Worm (Caenorhabditis elegans): Measurements from ENCODE around the gene sur-7.
A peak's percentile ranks its signal among the peaks of the same experiment; 100 is the strongest.

sur-7 gene

DNA sequence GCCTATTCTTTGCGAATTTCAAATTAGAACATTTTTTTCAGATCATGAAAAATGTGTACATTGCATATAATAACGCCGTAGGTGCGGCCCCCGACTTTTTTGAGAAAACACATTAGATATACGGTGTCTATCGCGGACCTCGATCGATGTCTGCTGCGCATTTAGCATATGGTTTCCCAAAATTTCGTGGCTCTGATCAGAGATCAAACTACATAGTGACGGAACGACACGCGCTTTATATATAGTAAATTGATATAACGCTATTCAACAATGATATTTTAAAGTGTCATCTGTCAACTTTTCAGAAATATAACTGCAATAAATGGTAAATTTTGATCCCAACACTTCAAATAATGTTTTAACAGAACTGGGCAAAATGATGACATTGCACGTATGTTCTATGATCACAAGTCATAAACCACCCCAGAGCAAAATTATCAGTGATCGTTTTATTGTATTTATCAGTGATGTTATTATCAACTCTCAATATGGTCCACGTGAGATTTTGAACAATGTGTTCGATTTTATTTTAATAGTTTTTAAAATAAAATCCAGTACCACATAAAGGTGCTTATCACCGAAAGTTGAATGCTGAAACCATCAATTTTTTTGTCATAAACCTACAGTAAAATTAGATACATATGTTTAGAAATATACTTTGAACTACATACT, 30.0 kb upstream of the sur-7 start:
- TF ChIP-seq W03F9.2 (tag; optimal IDR thresholded peaks at IDR 0.05) (peak; percentile 5), him-1 (tag; optimal IDR thresholded peaks at IDR 0.05) (no peak), dao-5 (tag; optimal IDR thresholded peaks at IDR 0.05) (no peak)

DNA sequence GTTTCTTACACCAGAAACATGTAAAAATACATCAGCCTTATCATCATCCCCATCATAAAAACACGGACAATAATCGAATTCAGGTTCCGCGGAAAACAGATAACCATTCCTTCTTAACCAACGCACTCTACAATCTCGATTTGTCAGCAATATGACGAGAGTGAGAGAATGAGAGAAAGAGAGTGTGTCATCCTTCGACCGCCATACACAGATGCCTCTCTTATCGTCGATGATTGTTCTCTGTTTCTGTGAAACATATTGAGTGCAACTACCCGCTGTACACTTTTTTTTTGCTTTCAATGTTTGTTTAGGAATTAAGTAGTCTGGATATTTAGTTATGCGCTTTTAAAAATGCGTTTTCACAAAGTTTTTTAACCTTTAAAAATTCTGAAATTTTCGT, 27.4 kb upstream of the sur-7 start:
- TF ChIP-seq him-1 (tag; optimal IDR thresholded peaks at IDR 0.05) = no peak
- no peak for TF ChIP-seq dao-5 (tag; optimal IDR thresholded peaks at IDR 0.05)
- no peak for TF ChIP-seq W03F9.2 (tag; optimal IDR thresholded peaks at IDR 0.05)

DNA sequence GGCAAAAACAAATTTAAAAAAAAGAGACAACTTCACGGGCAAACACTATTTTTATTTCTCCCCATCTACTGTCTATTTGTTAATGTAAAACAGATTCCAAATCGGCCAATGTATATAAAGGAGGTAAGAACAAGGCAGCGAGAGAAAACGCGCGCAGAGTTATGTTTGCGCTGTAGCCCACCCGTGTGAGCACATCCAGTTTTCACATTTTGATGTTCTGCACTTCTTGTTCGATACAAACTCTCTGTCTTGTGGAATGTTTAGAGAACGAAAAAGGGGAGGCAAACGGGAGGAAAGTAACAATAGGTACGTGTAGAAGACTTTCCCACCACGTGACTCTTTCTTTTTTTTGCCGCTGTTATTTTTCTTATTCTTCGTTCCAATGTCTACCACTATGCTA, 23.9 kb upstream of the sur-7 start:
- TF ChIP-seq dao-5 (tag; optimal IDR thresholded peaks at IDR 0.05) = no peak
- no peak for TF ChIP-seq W03F9.2 (tag; optimal IDR thresholded peaks at IDR 0.05)
- no peak for TF ChIP-seq him-1 (tag; optimal IDR thresholded peaks at IDR 0.05)

DNA sequence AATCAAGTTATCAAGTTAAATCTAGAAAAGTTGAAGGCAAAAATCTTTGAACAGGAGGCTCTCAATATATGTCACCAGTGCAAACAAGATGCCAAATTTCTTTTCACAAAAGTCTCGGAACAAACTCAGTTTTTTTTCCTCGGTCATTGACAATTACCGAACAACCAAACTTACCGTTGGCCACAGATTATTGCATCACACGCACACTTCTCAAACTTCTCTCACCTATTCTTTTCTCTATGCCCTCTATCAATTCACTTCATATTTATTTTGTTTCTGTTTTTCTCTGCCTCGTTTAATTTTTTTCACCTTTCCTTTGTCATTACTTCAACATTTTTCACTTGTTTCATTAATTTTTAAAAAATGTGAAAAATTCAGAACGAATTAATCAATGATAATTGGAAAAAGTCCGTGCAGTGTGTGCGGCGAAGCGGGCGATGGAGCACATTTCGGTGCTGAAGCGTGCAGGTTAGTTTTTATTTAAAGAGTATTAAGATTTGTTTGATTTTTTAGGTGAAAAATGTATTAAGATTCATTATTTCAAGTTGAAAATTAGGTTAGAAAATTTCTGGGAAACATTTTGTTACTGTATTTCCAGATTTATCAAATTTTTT, 21.7 kb upstream of the sur-7 start, which contains the start of gene nhr-28:
nhr-28 (plus strand) TSS at position 379 of the 614 bp plus-strand sequence.
- TF ChIP-seq dao-5 (tag; optimal IDR thresholded peaks at IDR 0.05) (no peak), him-1 (tag; optimal IDR thresholded peaks at IDR 0.05) (no peak), W03F9.2 (tag; optimal IDR thresholded peaks at IDR 0.05) (no peak)

DNA sequence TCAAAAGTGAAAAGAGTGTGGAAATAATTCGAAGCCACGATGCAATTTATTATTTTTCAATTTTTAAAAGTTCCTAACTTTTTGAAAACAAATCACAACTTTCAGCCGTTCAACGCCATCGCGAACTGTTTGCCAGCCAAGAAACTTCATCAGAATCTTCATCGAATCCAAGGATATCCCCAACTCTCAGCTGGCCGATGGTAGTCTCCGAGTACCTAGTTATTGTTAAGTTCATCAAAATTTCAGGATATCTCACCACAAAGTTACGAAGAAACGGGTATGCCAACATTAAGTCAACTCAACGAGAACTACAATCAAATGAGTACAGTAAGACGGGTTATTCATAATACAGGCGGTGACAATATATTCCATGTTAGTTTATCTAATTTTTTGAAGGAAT, 20.0 kb upstream of the sur-7 start:
- TF ChIP-seq him-1 (tag; optimal IDR thresholded peaks at IDR 0.05) = no peak
- no peak for TF ChIP-seq W03F9.2 (tag; optimal IDR thresholded peaks at IDR 0.05)
- no peak for TF ChIP-seq dao-5 (tag; optimal IDR thresholded peaks at IDR 0.05)

DNA sequence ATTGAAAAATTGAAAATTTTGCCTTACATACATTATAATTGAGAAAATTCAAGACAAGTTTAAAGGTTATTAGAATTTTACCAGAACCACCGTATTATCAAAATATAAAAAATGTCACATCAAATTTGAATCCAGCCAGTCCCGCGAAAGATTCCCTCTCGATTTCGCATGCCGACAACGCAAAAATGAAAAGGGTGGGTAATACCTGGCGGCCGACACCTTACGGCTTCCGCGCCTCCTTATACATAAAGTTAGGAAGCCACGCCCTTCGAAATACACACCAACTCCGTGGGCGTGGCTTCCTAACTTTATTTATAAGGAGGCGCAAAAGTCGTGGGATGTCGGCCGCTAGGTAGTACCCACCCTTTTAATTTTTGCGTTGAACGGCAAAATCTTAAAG, 18.9 kb upstream of the sur-7 start:
- TF ChIP-seq W03F9.2 (tag; optimal IDR thresholded peaks at IDR 0.05) (no peak), him-1 (tag; optimal IDR thresholded peaks at IDR 0.05) (no peak), dao-5 (tag; optimal IDR thresholded peaks at IDR 0.05) (no peak)

DNA sequence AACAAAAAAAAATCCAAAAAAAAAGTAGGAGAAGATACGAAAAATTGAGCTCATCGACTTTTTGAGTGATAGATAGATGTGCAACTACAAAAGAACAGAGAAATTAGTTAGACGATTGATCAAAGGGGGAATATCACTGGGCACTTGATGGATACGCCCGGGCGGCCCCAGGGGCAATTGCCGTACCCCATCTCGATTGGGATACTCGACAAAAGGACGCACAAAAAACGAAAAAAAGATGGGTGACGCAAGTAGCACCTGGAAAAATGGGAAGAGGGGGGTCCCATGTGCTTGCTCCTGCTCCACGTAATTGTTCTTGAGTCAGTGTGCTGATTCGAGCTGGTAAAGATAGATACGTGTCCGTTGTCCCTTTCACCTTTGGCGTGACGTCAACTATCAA, 15.4 kb upstream of the sur-7 start:
- TF ChIP-seq him-1 (tag; optimal IDR thresholded peaks at IDR 0.05) = no peak

DNA sequence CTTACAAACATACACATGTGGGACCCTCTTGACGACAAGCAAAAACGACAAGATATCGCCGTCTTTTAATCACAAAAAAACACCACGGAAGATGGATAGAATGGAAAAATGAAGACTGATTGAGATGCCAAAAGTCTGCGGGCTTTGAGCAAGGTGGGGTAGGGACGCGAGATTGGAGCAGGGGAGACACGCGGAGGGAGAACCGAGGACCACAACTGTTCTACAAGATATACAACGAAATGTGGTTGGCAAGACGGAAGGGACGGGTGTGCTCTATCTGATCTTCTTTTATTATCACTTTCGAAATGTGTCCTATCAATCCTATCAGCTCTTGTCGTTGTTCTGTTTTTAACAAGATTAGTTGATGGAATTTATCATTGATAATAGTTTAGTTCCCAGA, 12.8 kb upstream of the sur-7 start:
- TF ChIP-seq W03F9.2 (tag; optimal IDR thresholded peaks at IDR 0.05) (no peak), him-1 (tag; optimal IDR thresholded peaks at IDR 0.05) (no peak), dao-5 (tag; optimal IDR thresholded peaks at IDR 0.05) (no peak)

DNA sequence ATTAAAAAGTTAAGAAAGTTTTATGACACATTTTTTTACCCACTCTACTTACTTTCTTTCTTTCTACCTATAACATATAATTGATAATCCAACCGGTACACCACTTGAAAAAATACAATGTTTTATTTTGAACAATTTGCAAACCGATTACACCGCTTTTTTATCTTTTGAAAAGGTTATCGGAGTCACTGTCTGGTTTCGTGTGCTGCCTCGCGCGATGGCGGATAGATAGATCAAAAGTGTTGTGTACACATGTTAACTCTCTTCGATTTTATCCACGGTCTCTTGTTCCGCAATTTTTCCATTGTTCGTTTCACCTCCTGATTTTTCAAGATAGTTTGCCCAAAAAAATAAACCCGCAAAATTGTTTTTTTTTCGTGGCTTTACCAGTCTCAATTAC, 9.9 kb upstream of the sur-7 start:
- no peak for TF ChIP-seq W03F9.2 (tag; optimal IDR thresholded peaks at IDR 0.05)
- no peak for TF ChIP-seq dao-5 (tag; optimal IDR thresholded peaks at IDR 0.05)
- no peak for TF ChIP-seq him-1 (tag; optimal IDR thresholded peaks at IDR 0.05)

DNA sequence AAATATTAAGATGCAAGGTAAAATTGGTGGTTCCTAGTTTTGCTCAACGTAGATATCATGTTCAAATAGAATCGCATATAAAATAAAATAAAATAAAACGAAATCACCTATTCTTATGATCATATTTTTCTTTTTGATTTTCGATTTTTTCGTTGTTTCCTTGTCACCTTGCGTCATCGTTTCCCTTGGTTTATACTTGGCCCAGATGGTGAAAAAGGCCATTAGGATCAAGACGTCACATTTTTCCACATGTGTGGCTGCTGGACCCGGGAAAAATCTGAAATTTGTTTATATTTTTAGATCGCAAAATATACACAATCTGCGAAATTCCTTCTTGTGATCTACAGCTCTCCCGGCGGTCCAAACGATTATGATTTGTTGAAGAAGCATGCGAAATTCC, 9.4 kb upstream of the sur-7 start, which contains the start of gene ace-1:
ace-1 (plus strand) TSS at position 301 of the 400 bp plus-strand sequence.
- TF ChIP-seq him-1 (tag; optimal IDR thresholded peaks at IDR 0.05) (no peak), dao-5 (tag; optimal IDR thresholded peaks at IDR 0.05) (no peak), W03F9.2 (tag; optimal IDR thresholded peaks at IDR 0.05) (no peak)

DNA sequence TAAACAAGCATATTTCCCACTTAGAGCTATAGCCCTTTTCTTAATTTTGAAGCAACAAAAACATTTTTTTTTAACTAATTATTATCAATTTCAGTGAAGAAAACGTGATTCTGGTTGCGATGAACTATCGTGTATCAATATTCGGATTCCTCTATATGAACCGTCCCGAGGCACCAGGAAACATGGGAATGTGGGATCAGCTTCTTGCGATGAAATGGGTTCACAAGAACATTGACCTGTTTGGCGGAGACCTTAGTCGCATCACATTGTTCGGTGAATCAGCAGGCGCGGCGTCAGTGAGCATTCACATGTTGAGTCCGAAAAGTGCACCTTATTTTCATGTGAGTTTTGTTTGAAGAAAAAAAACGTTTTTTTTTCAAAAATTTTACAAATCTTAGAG, 7.4 kb upstream of the sur-7 start:
- TF ChIP-seq him-1 (tag; optimal IDR thresholded peaks at IDR 0.05) (no peak), dao-5 (tag; optimal IDR thresholded peaks at IDR 0.05) (no peak), W03F9.2 (tag; optimal IDR thresholded peaks at IDR 0.05) (no peak)

DNA sequence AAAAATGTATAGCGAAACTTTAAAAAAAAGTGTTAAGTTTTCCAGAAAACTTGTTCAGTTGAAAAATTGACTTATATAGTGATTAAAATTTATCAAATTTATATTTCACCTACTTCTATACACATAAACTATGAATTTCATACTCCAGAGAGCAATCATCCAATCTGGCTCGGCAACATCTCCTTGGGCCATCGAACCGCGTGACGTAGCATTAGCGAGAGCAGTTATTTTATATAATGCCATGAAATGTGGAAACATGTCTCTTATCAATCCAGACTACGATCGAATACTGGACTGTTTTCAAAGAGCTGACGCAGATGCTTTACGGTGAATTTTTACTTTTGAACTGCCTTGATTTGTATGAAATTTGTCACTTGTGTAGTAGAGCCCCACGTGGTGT, 6.9 kb upstream of the sur-7 start:
- TF ChIP-seq him-1 (tag; optimal IDR thresholded peaks at IDR 0.05) (no peak), W03F9.2 (tag; optimal IDR thresholded peaks at IDR 0.05) (no peak), dao-5 (tag; optimal IDR thresholded peaks at IDR 0.05) (no peak)

DNA sequence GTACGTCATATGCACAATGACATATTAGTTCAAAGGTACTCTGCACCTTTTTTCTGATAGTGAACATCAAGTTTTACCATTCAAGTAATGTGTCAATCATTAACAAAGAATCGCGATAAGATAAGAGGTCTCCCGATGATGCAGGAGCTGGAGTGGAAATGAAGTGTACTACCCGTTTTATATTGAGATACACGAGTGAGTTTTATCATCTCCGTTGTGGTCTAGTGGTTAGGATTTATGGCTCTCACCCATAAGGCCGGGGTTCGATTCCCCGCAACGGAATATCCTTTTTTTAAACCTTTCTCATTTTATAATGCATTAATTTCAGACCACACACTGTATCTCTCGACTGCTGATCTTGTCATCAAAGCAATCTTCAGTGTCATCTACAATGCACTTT, 1.5 kb downstream of the sur-7 start:
- TF ChIP-seq him-1 (tag; optimal IDR thresholded peaks at IDR 0.05) (peak; percentile 7), W03F9.2 (tag; optimal IDR thresholded peaks at IDR 0.05) (peak; percentile 59), dao-5 (tag; optimal IDR thresholded peaks at IDR 0.05) (peak; percentile 40)

DNA sequence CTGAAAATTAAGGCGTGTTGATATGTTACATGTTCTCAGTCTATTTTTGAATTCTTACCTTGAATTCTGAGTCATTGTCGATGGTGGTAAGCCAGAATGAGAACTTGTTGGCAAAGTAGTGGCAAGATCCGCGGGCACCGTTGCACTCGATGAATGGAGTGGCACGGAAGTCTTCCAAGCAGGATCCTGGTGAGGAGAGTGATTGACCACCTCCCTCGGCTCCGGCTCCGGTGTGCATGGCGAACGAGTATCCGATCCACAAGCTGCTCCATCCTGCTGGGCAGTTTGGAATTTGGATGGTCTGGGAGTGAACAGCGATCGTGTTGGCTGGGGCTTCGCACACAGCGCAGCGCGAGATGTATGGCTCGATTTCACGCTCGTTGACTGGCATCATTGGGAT, 4.7 kb downstream of the sur-7 start:
- no peak for TF ChIP-seq him-1 (tag; optimal IDR thresholded peaks at IDR 0.05)
- TF ChIP-seq W03F9.2 (tag; optimal IDR thresholded peaks at IDR 0.05) = no peak
- TF ChIP-seq dao-5 (tag; optimal IDR thresholded peaks at IDR 0.05) = no peak

DNA sequence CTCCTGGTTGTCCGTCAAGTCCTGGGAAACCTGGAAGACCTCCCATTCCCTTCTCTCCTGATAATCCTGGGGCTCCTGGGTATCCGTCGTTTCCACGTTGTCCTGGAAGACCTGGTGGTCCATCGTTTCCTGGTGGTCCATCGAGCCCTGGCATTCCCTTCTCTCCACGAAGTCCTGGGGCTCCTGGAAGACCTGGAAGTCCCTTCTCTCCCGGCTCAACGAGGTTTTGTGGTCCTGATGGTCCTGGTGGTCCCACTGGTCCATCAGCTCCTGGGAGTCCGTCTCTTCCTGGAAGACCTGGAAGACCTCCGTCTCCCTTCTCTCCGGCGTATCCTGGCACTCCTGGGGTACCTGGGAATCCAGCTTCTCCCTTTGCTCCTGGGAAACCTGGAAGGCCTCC, 5.5 kb downstream of the sur-7 start:
- TF ChIP-seq him-1 (tag; optimal IDR thresholded peaks at IDR 0.05) = no peak
- TF ChIP-seq dao-5 (tag; optimal IDR thresholded peaks at IDR 0.05) = no peak
- no peak for TF ChIP-seq W03F9.2 (tag; optimal IDR thresholded peaks at IDR 0.05)

Measured in whole organism, L4/young adult.